Worm (Caenorhabditis elegans): ENCODE measurements around the gene F56C9.3.

The F56C9.3 gene

DNA sequence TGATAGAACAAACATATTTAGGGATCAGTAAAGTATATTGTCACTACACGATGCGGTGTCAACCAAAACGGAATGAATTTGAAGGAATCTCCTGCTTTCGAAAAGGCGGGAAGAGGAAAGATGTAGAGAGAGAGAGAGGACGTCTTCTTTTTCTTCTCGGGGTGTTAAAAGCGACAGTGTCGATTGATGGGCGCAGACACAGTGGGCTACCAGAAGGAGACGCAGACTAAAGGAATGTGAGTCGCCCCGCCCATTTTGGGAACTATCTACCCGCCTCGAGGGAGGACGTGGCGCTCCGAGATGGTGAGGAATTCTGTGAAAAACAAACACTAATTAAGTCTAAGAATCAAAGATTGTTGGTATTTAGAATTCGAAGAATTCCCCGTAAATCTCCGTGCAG lies 11.6 kb upstream of the F56C9.3 start, which contains the start of the genes B0361.14 and B0361.9:
TSS of gene B0361.14 (minus strand) at position 66 of the 400 bp plus-strand sequence.
TSS of gene B0361.9 (minus strand) at position 166 of the 400 bp plus-strand sequence.
- TF ChIP-seq nhr-25 (tag; optimal IDR thresholded peaks at IDR 0.05) (peak; percentile 48), ceh-9 (tag; optimal IDR thresholded peaks at IDR 0.05) (no peak), nhr-23 (tag; optimal IDR thresholded peaks at IDR 0.05) (peak; percentile 41)

DNA sequence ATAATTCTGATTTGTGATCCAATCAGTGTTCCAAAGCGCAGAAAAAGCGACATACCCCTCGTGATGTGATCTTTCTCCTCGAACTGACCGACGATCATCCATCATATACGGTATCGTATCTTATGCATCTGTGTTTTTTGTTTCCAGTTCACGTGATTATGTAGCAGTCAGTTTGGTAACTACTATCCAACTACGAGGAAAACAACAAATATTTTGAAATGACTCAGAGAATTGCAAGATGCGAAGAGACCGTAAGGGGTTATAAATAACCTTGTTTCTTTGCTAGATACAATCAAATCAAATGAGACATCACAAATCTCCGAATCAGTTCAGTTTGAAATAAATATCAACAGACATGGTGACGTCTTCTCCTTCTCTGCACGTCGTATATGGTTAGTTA lies 10.9 kb upstream of the F56C9.3 start:
- TF ChIP-seq egl-5 (tag; optimal IDR thresholded peaks at IDR 0.05) (no peak), mdl-1 (tag; optimal IDR thresholded peaks at IDR 0.05) (peak; percentile 11), nhr-23 (tag; optimal IDR thresholded peaks at IDR 0.05) (peak; percentile 81), elt-1 (tag; optimal IDR thresholded peaks at IDR 0.05) (peak; percentile 94), nhr-43 (tag; optimal IDR thresholded peaks at IDR 0.05; ENCODE audit: poor library complexity, severe bottlenecking) (peak; percentile 67), sea-2 (GFP tag; optimal IDR thresholded peaks at IDR 0.05) (no peak), nhr-25 (tag; optimal IDR thresholded peaks at IDR 0.05) (peak; percentile 89)

DNA sequence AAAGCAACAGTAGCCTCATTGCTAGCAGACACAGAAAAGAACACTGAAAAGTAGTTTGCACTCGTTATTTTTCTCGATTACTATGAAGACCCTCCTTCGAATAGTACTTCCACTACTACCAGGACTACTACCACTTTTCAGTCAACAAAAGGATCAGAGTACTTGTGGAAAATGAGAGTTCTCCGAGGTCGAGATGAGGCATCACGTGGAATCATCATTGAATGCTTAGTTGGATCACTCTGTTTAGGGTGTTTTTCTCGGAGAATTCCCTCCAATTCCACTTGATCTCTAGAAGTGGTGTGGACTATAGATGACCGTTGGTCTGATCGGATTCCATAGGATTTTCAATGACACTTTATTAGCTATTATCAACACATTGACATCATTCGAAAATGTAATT lies 10.3 kb upstream of the F56C9.3 start:
- TF ChIP-seq skn-1 (tag; optimal IDR thresholded peaks at IDR 0.05) = no peak
- TF ChIP-seq daf-12 (tag; optimal IDR thresholded peaks at IDR 0.05) = no peak
- no peak for TF ChIP-seq fkh-2 (tag; optimal IDR thresholded peaks at IDR 0.05)
- TF ChIP-seq lsy-12 (tag; optimal IDR thresholded peaks at IDR 0.05) = no peak
- TF ChIP-seq ztf-4 (tag; optimal IDR thresholded peaks at IDR 0.05) = no peak
- no peak for TF ChIP-seq mml-1 (tag; optimal IDR thresholded peaks at IDR 0.05)
- TF ChIP-seq hmg-11 (tag; optimal IDR thresholded peaks at IDR 0.05) = no peak
- TF ChIP-seq egl-27 (tag; optimal IDR thresholded peaks at IDR 0.05) = no peak
- no peak for TF ChIP-seq eor-1 (tag; optimal IDR thresholded peaks at IDR 0.05)
- no peak for TF ChIP-seq ceh-9 (tag; optimal IDR thresholded peaks at IDR 0.05)
- no peak for TF ChIP-seq jun-1 (tag; optimal IDR thresholded peaks at IDR 0.05)
- no peak for TF ChIP-seq mdl-1 (tag; optimal IDR thresholded peaks at IDR 0.05)
- no peak for TF ChIP-seq nhr-23 (tag; optimal IDR thresholded peaks at IDR 0.05)
- TF ChIP-seq nhr-237 (tag; optimal IDR thresholded peaks at IDR 0.05) = no peak
- no peak for TF ChIP-seq nhr-28 (tag; optimal IDR thresholded peaks at IDR 0.05)
- no peak for TF ChIP-seq nhr-77 (tag; optimal IDR thresholded peaks at IDR 0.05)

DNA sequence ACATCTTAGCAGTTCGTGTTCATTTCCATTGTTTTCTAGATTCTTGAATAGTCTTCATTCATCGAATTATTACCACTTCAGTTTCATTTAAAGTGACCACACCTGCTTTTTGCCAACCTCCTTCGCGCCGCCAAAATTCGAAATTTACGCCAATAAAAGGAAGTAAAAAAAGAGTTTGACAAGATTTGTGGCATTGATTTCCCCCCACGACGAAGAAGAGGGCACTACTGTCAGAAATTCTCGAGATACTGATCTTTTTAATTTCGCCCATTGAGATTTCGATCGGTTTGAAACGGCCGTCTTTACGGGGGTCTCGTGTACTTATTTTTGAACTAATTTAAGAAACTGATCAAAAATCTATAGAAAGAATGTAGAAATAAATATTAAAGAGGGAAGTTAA lies 9.4 kb upstream of the F56C9.3 start:
- peak; percentile 22 for TF ChIP-seq nhr-25 (tag; optimal IDR thresholded peaks at IDR 0.05)
- TF ChIP-seq elt-1 (tag; optimal IDR thresholded peaks at IDR 0.05) = peak; percentile 83
- no peak for TF ChIP-seq nhr-11 (tag; optimal IDR thresholded peaks at IDR 0.05)

DNA sequence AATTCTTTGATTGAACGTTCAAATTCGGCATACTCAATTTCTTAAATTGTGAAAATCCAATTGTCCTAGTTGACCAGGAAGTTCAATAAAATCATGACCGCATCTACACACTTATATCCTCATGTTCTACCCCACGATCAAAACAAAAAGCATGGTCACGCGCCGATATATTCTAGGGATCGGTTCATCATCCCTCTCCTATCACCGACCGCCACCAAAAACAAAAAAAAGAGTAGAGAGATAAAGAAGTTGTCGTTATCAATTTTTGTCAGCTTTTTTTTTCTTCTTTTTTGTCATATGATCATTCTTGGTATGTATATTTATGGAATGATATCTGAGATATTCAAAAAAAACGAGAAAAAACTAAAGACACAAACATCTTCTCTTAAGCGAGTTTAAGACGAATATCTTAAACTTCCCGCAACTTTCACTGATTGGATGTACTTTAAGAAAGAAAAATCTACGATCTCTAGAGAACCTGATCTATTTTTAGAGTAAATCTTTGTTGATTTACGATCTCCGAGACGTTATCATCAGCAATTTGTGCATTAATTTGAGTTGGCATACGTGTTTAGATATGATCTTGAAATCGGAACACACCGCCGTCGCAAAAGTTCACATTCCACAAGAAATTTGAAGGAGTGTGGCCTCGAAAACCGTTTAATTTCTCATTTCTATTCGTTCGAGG lies 6.0 kb upstream of the F56C9.3 start:
- TF ChIP-seq ZK546.5 (tag; optimal IDR thresholded peaks at IDR 0.05) = no peak
- no peak for TF ChIP-seq nhr-67 (tag; optimal IDR thresholded peaks at IDR 0.05)
- TF ChIP-seq ztf-11 (tag; optimal IDR thresholded peaks at IDR 0.05) = no peak
- TF ChIP-seq mdl-1 (tag; optimal IDR thresholded peaks at IDR 0.05) = no peak
- no peak for TF ChIP-seq lin-39 (tag; optimal IDR thresholded peaks at IDR 0.05)
- no peak for TF ChIP-seq fkh-10 (GFP tag; optimal IDR thresholded peaks at IDR 0.05)
- peak; percentile 38 for TF ChIP-seq nhr-43 (tag; optimal IDR thresholded peaks at IDR 0.05; ENCODE audit: poor library complexity, severe bottlenecking)
- TF ChIP-seq R02D3.7 (tag; optimal IDR thresholded peaks at IDR 0.05) = no peak
- no peak for TF ChIP-seq lin-15B (tag; optimal IDR thresholded peaks at IDR 0.05)
- no peak for TF ChIP-seq daf-12 (tag; optimal IDR thresholded peaks at IDR 0.05)
- TF ChIP-seq ceh-9 (tag; optimal IDR thresholded peaks at IDR 0.05) = no peak
- TF ChIP-seq tbx-2 (tag; optimal IDR thresholded peaks at IDR 0.05) = no peak
- no peak for TF ChIP-seq ceh-16 (tag; optimal IDR thresholded peaks at IDR 0.05)
- TF ChIP-seq elt-1 (tag; optimal IDR thresholded peaks at IDR 0.05) = peak; percentile 35
- no peak for TF ChIP-seq ceh-28 (tag; optimal IDR thresholded peaks at IDR 0.05)
- no peak for TF ChIP-seq sea-2 (GFP tag; optimal IDR thresholded peaks at IDR 0.05)
- TF ChIP-seq unc-39 (tag; optimal IDR thresholded peaks at IDR 0.05) = no peak
- no peak for TF ChIP-seq pqm-1 (tag; optimal IDR thresholded peaks at IDR 0.05)
- peak; percentile 13 for TF ChIP-seq nfya-1 (tag; optimal IDR thresholded peaks at IDR 0.05; ENCODE audit: insufficient read depth)
- no peak for TF ChIP-seq nhr-12 (tag; optimal IDR thresholded peaks at IDR 0.05)
- TF ChIP-seq hmg-11 (tag; optimal IDR thresholded peaks at IDR 0.05) = no peak
- peak in 1 of 3 experiments; percentile 55 for TF ChIP-seq elt-3 (tag; optimal IDR thresholded peaks at IDR 0.05)
- no peak for TF ChIP-seq jun-1 (tag; optimal IDR thresholded peaks at IDR 0.05)
- no peak for TF ChIP-seq ama-1 (optimal IDR thresholded peaks at IDR 0.05)
- no peak for TF ChIP-seq fos-1 (tag; optimal IDR thresholded peaks at IDR 0.05)
- TF ChIP-seq fkh-2 (tag; optimal IDR thresholded peaks at IDR 0.05) = no peak
- no peak for TF ChIP-seq ceh-82 (tag; optimal IDR thresholded peaks at IDR 0.05)
- TF ChIP-seq nhr-23 (tag; optimal IDR thresholded peaks at IDR 0.05) = peak; percentile 79
- TF ChIP-seq pha-4 (tag; optimal IDR thresholded peaks at IDR 0.05) = no peak
- TF ChIP-seq mml-1 (tag; optimal IDR thresholded peaks at IDR 0.05) = no peak
